Worm (Caenorhabditis elegans) whole organism, late embryonic: ENCODE measurements around the gene mrpl-35.

Source experiments
- ama-1 ChIP-seq: fragments of 150-350 bp; optimal IDR thresholded peaks from 2 replicates; lab custom pipeline; 2014
- dmd-4 ChIP-seq: sonication (generic microtip); optimal IDR thresholded peaks from 2 replicates; lab custom pipeline; 2016; ENCODE audit warnings: borderline replicate concordance, missing genetic modification characterization, missing compliant biosample characterization
- elt-2 ChIP-seq: sonication (generic microtip); optimal IDR thresholded peaks from 2 replicates; lab custom pipeline; 2016; ENCODE audit warnings: missing genetic modification reagents, missing genetic modification characterization, missing compliant biosample characterization
- hlh-8 ChIP-seq: sonication (generic microtip); optimal IDR thresholded peaks from 2 replicates; lab custom pipeline; 2016; ENCODE audit warnings: missing genotype, missing genetic modification characterization, missing compliant biosample characterization
- nfya-1 ChIP-seq: sonication (generic microtip); optimal IDR thresholded peaks from 2 replicates; lab custom pipeline; 2017; ENCODE audit warnings: missing genetic modification characterization, mild to moderate bottlenecking, missing compliant biosample characterization, antibody characterized with exemption, moderate library complexity
- pha-4 ChIP-seq: fragments of 150-350 bp; optimal IDR thresholded peaks from 2 replicates; lab custom pipeline; 2018; ENCODE audit warnings: missing biosample characterization, missing genetic modification reagents, missing genetic modification characterization

ce11 chrIII:3534185-3534584 lies 24.1 kb downstream of the mrpl-35 start:
- TF ChIP-seq hlh-8 (tag; lab: Kevin White, UChicago) (no peak), nfya-1 (tag; lab: Kevin White, UChicago) (no peak), pha-4 (tag; lab: Kevin White, UChicago) (no peak), elt-2 (tag; lab: Kevin White, UChicago) (no peak), ama-1 (lab: Kevin White, UChicago) (no peak), dmd-4 (tag; lab: Kevin White, UChicago) (no peak)
